Worm (Caenorhabditis elegans): ENCODE data around the gene lin-29.

DNA sequence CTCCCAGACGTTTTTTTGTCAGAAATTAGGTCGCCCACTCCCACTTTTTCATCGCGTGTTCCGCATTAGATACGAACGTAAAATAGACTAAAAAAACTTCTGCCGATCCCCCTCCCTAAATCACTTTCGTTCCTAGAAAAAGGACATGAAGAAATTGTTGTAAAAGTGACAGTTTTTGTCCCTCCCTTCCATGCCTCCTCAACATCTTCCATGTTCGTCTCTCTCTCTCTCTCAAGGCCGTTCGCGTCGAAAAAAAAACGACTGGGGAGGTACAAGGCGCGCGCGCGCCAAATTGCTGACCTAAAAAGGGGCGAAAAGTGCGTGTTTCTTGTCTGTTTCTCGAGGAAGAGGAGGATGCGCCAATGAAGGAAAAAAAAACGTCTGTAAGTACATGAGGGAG is 6.4 kb downstream of the lin-29 start:
- TF ChIP-seq nhr-90 (tag; optimal IDR thresholded peaks at IDR 0.05; ENCODE audit: poor library complexity) (no peak), ztf-11 (tag; optimal IDR thresholded peaks at IDR 0.05) (no peak), ces-1 (GFP tag; optimal IDR thresholded peaks at IDR 0.05) (no peak), elt-3 (tag; optimal IDR thresholded peaks at IDR 0.05) (no peak), nhr-12 (tag; optimal IDR thresholded peaks at IDR 0.05) (no peak), snpc-4 (tag; optimal IDR thresholded peaks at IDR 0.05) (no peak)
